Worm (Caenorhabditis elegans): ENCODE results near the gene nhr-256.
"Not testable (repeated sequence)": the region's sequence is repeated elsewhere in the genome, so short reads cannot be mapped to it uniquely, and the experiment has no call there.

nhr-256 gene

DNA sequence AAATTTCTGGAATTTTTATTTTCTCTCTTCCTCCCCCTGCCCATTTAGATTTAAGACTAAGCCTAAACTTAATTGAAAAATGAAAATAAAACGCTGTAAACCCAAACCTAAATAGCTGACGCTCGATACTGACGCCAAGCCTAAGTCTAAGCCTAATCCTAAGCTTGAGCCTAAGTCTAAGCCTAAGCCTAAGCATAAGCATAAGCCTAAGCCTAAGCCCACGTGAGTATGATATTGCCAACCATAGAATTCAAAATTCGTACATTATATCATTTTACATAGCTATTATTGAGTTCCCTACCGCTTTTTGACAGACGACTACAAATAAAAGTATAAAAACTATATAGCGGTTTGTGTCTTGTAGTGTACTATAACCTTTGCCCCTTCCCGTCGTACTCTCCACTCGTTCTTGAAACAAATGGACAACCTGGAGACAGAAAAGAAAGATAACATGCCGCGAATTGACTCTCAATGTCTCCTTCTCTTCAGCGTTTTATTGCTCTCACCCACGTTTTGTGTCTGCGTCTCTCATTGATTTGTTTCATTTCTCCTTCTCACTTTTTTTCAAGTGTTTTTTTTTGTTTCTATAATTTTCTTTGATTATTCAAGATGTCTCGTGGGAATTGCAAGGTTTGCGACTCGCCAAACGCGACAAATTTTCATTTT lies at the start of gene nhr-256:
Gene nhr-256, plus strand, starts transcription at position 567 of the 666 bp plus-strand sequence.
- TF ChIP-seq W03F9.2 (tag; optimal IDR thresholded peaks at IDR 0.05): peak; percentile 80
- TF ChIP-seq him-1 (tag; optimal IDR thresholded peaks at IDR 0.05): no peak

DNA sequence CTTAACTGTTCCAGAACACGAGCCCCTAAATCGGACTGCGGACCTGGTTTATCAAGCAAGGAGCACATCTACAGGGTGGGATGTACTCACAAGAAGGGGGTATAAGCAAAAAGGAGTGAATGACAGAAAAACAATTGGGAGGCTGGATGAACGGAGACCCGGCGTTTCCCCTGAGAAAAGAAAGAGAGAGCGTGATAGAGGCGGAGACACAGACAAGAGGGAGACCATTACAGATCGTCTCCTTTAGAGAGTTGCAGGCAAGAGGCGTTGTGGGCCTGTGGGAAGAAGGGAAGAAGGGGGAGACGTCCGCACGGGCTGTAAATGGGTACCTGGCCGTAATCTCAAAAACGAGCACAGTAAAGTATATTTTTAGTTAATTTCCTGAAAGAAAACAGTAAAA lies 49.7 kb upstream of the nhr-256 start, which contains the start of gene Y46H3C.7:
Gene Y46H3C.7, minus strand, starts transcription at position 147 of the 400 bp plus-strand sequence.
- not testable (repeated sequence) for TF ChIP-seq W03F9.2, dao-5, him-1 (tag; optimal IDR thresholded peaks at IDR 0.05)

ce11 chrV:1698400-1698799 lies 45.2 kb upstream of the nhr-256 start:
- TF ChIP-seq him-1 (tag; optimal IDR thresholded peaks at IDR 0.05) (no peak), dao-5 (tag; optimal IDR thresholded peaks at IDR 0.05) (no peak), W03F9.2 (tag; optimal IDR thresholded peaks at IDR 0.05) (no peak)

- no peak for TF ChIP-seq him-1 (tag; optimal IDR thresholded peaks at IDR 0.05)
- TF ChIP-seq dao-5 (tag; optimal IDR thresholded peaks at IDR 0.05): no peak
- TF ChIP-seq W03F9.2 (tag; optimal IDR thresholded peaks at IDR 0.05): no peak
Measured at ce11 chrV:1699228-1699795, 44.3 kb upstream of the nhr-256 start.

DNA sequence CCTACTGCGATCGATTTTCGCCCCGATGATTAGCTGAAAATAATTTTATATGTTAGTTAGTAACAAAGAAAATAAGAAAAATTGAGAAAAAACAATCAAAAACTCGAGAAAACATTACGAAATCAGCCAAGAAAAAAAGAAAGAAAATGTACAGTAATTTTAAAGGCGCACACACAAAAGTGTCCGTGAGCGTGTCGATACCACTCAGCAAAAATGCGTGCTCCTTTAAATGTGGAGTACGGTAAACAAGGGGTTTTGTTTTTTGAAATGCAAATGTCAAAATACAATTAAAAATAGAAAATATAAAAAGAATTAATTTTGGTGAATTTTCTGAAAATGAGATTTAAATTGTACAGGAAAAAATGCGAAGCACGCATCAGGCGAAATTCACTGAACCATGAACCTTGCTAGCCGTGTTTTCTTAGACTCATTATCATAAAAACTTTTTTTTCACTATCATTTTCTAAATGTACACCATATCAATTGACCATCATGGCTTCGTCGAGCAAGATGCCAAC lies 41.9 kb upstream of the nhr-256 start, which contains the start of gene srw-90:
Gene srw-90, plus strand, starts transcription at position 468 of the 518 bp plus-strand sequence.
- no peak for TF ChIP-seq W03F9.2 (tag; optimal IDR thresholded peaks at IDR 0.05)
- no peak for TF ChIP-seq dao-5 (tag; optimal IDR thresholded peaks at IDR 0.05)

- TF ChIP-seq him-1 (tag; optimal IDR thresholded peaks at IDR 0.05) (no peak), dao-5 (tag; optimal IDR thresholded peaks at IDR 0.05) (no peak), W03F9.2 (tag; optimal IDR thresholded peaks at IDR 0.05) (no peak)
Measured at ce11 chrV:1708441-1708840, 35.1 kb upstream of the nhr-256 start, which contains the start of gene srw-99. srw-99 (plus strand) TSS chrV:1708741.

DNA sequence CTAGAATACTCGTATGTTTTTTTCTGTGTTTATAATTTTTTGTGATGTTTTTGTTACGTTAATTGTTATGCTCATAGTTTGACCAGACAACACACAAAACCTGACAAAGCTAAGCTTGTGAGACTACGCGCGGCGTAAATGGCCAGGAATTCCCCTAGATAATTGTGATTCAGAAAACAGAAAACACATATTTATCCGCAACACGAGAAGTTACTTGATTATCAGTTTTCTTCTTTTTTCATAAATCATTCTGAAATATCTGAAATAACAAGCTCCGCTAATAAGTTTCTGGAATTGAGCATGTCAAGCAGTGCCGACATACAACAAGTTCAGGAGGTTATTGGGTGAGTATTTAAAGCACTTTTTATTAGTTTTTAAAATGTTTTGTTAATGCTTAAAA lies 32.7 kb upstream of the nhr-256 start, which contains the start of gene srw-100:
Gene srw-100, plus strand, starts transcription at position 301 of the 400 bp plus-strand sequence.
- TF ChIP-seq him-1 (tag; optimal IDR thresholded peaks at IDR 0.05) (no peak), dao-5 (tag; optimal IDR thresholded peaks at IDR 0.05) (no peak), W03F9.2 (tag; optimal IDR thresholded peaks at IDR 0.05) (no peak)

DNA sequence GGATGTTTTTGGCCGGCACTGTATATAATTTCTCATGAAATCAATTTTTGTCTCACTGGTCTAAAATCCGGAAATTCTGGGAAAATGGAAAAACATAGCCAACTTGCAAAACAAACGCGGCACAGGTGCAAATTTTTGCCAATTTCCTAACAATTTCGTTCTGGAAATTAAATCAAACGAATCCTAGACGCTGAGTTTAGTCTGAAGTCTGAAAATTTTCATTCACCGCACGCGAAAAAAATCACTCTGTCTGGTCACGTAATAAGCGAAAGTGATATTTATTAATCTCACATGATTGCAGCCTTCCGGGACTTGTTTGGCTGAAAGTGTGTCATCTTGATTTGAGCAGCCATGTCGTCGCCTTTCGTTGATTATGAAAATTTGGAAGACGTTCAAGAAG lies 26.7 kb upstream of the nhr-256 start, which contains the start of gene srw-103:
Gene srw-103, plus strand, starts transcription at position 301 of the 400 bp plus-strand sequence.
- no peak for TF ChIP-seq W03F9.2 (tag; optimal IDR thresholded peaks at IDR 0.05)
- no peak for TF ChIP-seq him-1 (tag; optimal IDR thresholded peaks at IDR 0.05)
- TF ChIP-seq dao-5 (tag; optimal IDR thresholded peaks at IDR 0.05): no peak

ce11 chrV:1718232-1718631 lies 25.3 kb upstream of the nhr-256 start:
- no peak for TF ChIP-seq dao-5 (tag; optimal IDR thresholded peaks at IDR 0.05)
- no peak for TF ChIP-seq him-1 (tag; optimal IDR thresholded peaks at IDR 0.05)
- TF ChIP-seq W03F9.2 (tag; optimal IDR thresholded peaks at IDR 0.05): no peak

DNA sequence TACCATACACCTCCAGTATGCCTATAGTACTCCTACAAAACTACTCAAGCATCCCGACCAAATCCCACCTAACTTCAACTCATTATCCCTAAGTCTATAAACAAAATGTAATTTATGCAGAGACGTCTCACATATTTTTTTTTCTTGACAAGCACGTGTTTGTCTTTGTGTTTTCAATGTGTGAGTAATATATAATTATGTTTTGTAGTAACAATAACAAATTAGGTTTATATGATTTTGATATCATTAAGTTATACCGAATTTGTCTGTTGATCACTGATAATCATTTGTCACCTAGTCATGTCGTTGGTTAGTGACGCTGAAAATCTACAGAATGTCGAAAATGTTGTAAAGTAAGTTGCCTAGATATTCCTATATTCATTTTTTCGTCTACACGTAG lies 23.6 kb upstream of the nhr-256 start, which contains the start of gene srw-102:
Gene srw-102, plus strand, starts transcription at position 301 of the 400 bp plus-strand sequence.
- TF ChIP-seq him-1 (tag; optimal IDR thresholded peaks at IDR 0.05) (no peak), W03F9.2 (tag; optimal IDR thresholded peaks at IDR 0.05) (no peak), dao-5 (tag; optimal IDR thresholded peaks at IDR 0.05) (no peak)

ce11 chrV:1721966-1722365 lies 21.6 kb upstream of the nhr-256 start, which contains the start of gene srw-101:
srw-101 (plus strand) TSS chrV:1722266.
- no peak for TF ChIP-seq dao-5 (tag; optimal IDR thresholded peaks at IDR 0.05)
- TF ChIP-seq W03F9.2 (tag; optimal IDR thresholded peaks at IDR 0.05): no peak
- no peak for TF ChIP-seq him-1 (tag; optimal IDR thresholded peaks at IDR 0.05)

DNA sequence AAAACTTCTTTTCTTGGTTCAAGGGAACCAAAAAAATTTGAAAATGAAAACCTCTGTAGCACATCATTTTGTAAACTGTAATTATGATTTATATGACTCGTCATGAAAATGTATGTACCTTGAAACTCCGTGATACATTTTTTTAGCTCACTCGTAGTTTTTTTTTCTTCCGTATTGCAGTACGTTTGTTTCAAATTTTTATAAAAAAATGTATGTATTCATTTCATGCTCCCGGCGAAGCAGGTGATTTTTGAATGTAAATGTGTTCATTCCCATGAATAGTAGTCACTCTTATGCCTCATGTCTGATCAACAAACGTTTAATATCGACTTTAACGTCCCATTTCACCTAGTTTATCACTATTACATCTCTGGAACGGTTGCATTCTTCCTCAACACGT lies 18.2 kb upstream of the nhr-256 start, which contains the start of gene sri-27:
Gene sri-27, plus strand, starts transcription at position 301 of the 400 bp plus-strand sequence.
- TF ChIP-seq dao-5 (tag; optimal IDR thresholded peaks at IDR 0.05) (no peak), W03F9.2 (tag; optimal IDR thresholded peaks at IDR 0.05) (no peak), him-1 (tag; optimal IDR thresholded peaks at IDR 0.05) (no peak)

DNA sequence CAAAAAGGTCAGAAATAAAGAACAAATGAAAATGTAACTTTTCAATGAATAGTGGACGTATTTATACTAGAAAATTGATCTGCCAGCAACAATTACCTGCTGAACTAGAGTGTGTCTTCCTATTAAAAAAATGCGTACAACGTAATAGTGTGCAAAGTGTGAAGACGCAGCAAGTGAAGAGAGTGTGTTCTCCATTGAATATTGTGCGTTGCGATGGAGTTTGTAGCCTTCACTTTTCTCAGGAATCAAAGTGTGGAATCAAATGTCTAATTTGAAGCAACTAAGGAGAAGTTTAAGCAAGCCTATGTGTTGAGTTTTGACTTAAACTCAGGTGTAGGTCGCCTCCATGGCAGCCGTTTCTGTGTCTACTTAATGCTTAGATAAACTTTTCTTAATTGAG lies 11.7 kb upstream of the nhr-256 start, which contains the start of gene gst-21:
Gene gst-21, minus strand, starts transcription at position 101 of the 400 bp plus-strand sequence.
- TF ChIP-seq him-1 (tag; optimal IDR thresholded peaks at IDR 0.05) (no peak), dao-5 (tag; optimal IDR thresholded peaks at IDR 0.05) (no peak), W03F9.2 (tag; optimal IDR thresholded peaks at IDR 0.05) (no peak)

- TF ChIP-seq W03F9.2 (tag; optimal IDR thresholded peaks at IDR 0.05): no peak
- TF ChIP-seq dao-5 (tag; optimal IDR thresholded peaks at IDR 0.05): no peak
- no peak for TF ChIP-seq him-1 (tag; optimal IDR thresholded peaks at IDR 0.05)
Measured at ce11 chrV:1734569-1734968, 9.0 kb upstream of the nhr-256 start, which contains the start of gene str-160. str-160 (plus strand) TSS chrV:1734869.

All from whole organism, L4/young adult.